Worm (Caenorhabditis elegans) whole organism, young adult: ENCODE data around the gene ZK380.2.
A peak's percentile ranks its signal among the peaks of the same experiment; 100 is the strongest.
"Not testable (repeated sequence)": the region's sequence is repeated elsewhere in the genome, so short reads cannot be mapped to it uniquely, and the experiment has no call there.

ENCODE experiments used
- B0261.1 ChIP-seq: sonication (generic microtip); optimal IDR thresholded peaks from 2 replicates; lab custom pipeline; 2016; ENCODE audit warnings: mild to moderate bottlenecking, missing genetic modification characterization, moderate library complexity, missing compliant biosample characterization
- D2030.7 ChIP-seq: fragments of 200-800 bp; sonication (Bioruptor generic); IDR thresholded peaks from 2 replicates; pipeline ENCODE4 v1.3.6; 2022; ENCODE audit warnings: missing genetic modification reagents, missing genetic modification characterization, missing compliant biosample characterization
- F57C9.4 ChIP-seq: sonication (generic microtip); optimal IDR thresholded peaks from 2 replicates; lab custom pipeline; 2017; ENCODE audit warnings: mild to moderate bottlenecking, missing genetic modification characterization, missing compliant biosample characterization
- K11D2.4 ChIP-seq: fragments of 200-800 bp; sonication (Bioruptor generic); IDR thresholded peaks from 2 replicates; pipeline ENCODE4 v1.3.6; 2022; ENCODE audit warnings: missing genetic modification reagents, missing genetic modification characterization, missing compliant biosample characterization
- Y95B8A.8 ChIP-seq: fragments of 200-800 bp; sonication (Bioruptor generic); IDR thresholded peaks from 2 replicates; pipeline ENCODE4 v1.3.6; 2022; ENCODE audit warnings: missing genetic modification reagents, missing genetic modification characterization, missing compliant biosample characterization
- ZK185.1 ChIP-seq: sonication (generic microtip); optimal IDR thresholded peaks from 2 replicates; lab custom pipeline; 2016; ENCODE audit warnings: mild to moderate bottlenecking, missing genetic modification characterization, missing compliant biosample characterization; ENCODE audit not compliant: poor library complexity, severe bottlenecking
- attf-3 ChIP-seq: fragments of 200-800 bp; sonication (Bioruptor generic); conservative IDR thresholded peaks from 2 replicates; pipeline ENCODE4 v1.3.6; 2022; ENCODE audit warnings: missing genetic modification reagents, missing genetic modification characterization, missing compliant biosample characterization
- attf-5 ChIP-seq: fragments of 200-800 bp; sonication (Bioruptor generic); optimal IDR thresholded peaks from 2 replicates; lab custom pipeline; 2018; ENCODE audit warnings: mild to moderate bottlenecking, missing genetic modification characterization, missing compliant biosample characterization
- ceh-27 ChIP-seq: fragments of 200-800 bp; sonication (Bioruptor generic); optimal IDR thresholded peaks from 2 replicates; lab custom pipeline; 2018; ENCODE audit warnings: mild to moderate bottlenecking, missing genetic modification characterization, moderate library complexity, missing compliant biosample characterization
- ceh-58 ChIP-seq: fragments of 200-800 bp; sonication (Bioruptor generic); IDR thresholded peaks from 2 replicates; pipeline ENCODE4 v1.3.6; 2022; ENCODE audit warnings: missing genetic modification characterization, missing compliant biosample characterization
- ceh-91 ChIP-seq: fragments of 200-800 bp; sonication (Bioruptor generic); IDR thresholded peaks from 2 replicates; pipeline ENCODE4 v1.3.6; 2022; ENCODE audit warnings: missing genetic modification reagents, missing genetic modification characterization, missing compliant biosample characterization
- die-1 ChIP-seq: sonication (generic microtip); optimal IDR thresholded peaks from 2 replicates; lab custom pipeline; 2016; ENCODE audit warnings: missing genotype, mild to moderate bottlenecking, missing genetic modification characterization, missing compliant biosample characterization
- dox-1 ChIP-seq: fragments of 200-800 bp; sonication (Bioruptor generic); IDR thresholded peaks from 2 replicates; pipeline ENCODE4 v1.3.6; 2022; ENCODE audit warnings: missing genetic modification reagents, missing genetic modification characterization, missing compliant biosample characterization
- dpl-1 ChIP-seq: fragments of 150-350 bp; optimal IDR thresholded peaks from 2 replicates; lab custom pipeline; 2014; ENCODE audit warnings: missing biosample characterization, missing genetic modification reagents, missing genetic modification characterization
- egl-18 ChIP-seq: fragments of 200-800 bp; sonication (Bioruptor generic); IDR thresholded peaks from 2 replicates; pipeline ENCODE4 v1.3.6; 2022; ENCODE audit warnings: missing genetic modification reagents, missing genetic modification characterization, missing compliant biosample characterization
- ekl-4 ChIP-seq: fragments of 200-800 bp; sonication (Bioruptor generic); IDR thresholded peaks from 2 replicates; pipeline ENCODE4 v1.3.6; 2022; ENCODE audit warnings: missing genetic modification reagents, missing genetic modification characterization, missing compliant biosample characterization
- him-1 ChIP-seq: sonication (generic microtip); optimal IDR thresholded peaks from 2 replicates; lab custom pipeline; 2016; ENCODE audit warnings: missing genotype, missing genetic modification reagents, missing genetic modification characterization, missing compliant biosample characterization
- hrde-1 ChIP-seq: sonication (generic microtip); optimal IDR thresholded peaks from 2 replicates; lab custom pipeline; 2016; ENCODE audit warnings: missing genetic modification characterization, mild to moderate bottlenecking, missing compliant biosample characterization, moderate library complexity, missing genotype, missing genetic modification reagents, borderline replicate concordance
- hsf-1 ChIP-seq: fragments of 200-800 bp; sonication (Bioruptor generic); IDR thresholded peaks from 2 replicates; pipeline ENCODE4 v1.3.6; 2022; ENCODE audit warnings: missing genetic modification reagents, missing genetic modification characterization, missing compliant biosample characterization
- let-607 ChIP-seq, 2 experiments: fragments of 200-800 bp in 1 of 2; sonication (Bioruptor generic) in 1 of 2; sonication (generic microtip) in 1 of 2; optimal IDR thresholded peaks; 2 replicates each; lab custom pipeline; 2016 to 2018; ENCODE audit warnings: mild to moderate bottlenecking in 2 of 2, missing compliant biosample characterization in 2 of 2, missing genetic modification characterization in 2 of 2, moderate library complexity in 2 of 2, missing genotype in 1 of 2
- lin-26 ChIP-seq: fragments of 200-800 bp; sonication (Bioruptor generic); IDR thresholded peaks from 2 replicates; pipeline ENCODE4 v1.3.6; 2022; ENCODE audit warnings: missing genetic modification reagents, missing genetic modification characterization, missing compliant biosample characterization
- lin-54 ChIP-seq: fragments of 200-800 bp; sonication (Bioruptor generic); optimal IDR thresholded peaks from 2 replicates; lab custom pipeline; 2018; ENCODE audit warnings: mild to moderate bottlenecking, missing genetic modification characterization, missing compliant biosample characterization
- madf-10 ChIP-seq: sonication (generic microtip); optimal IDR thresholded peaks from 2 replicates; lab custom pipeline; 2016; ENCODE audit warnings: mild to moderate bottlenecking, missing genetic modification characterization, missing compliant biosample characterization
- mel-28 ChIP-seq: sonication (generic microtip); optimal IDR thresholded peaks from 2 replicates; lab custom pipeline; 2016; ENCODE audit warnings: borderline replicate concordance, mild to moderate bottlenecking, missing genetic modification characterization, missing compliant biosample characterization
- mxl-1 ChIP-seq: sonication (generic microtip); optimal IDR thresholded peaks from 2 replicates; lab custom pipeline; 2016; ENCODE audit warnings: missing genetic modification characterization, missing compliant biosample characterization
- nfya-1 ChIP-seq: sonication (generic microtip); optimal IDR thresholded peaks from 2 replicates; lab custom pipeline; 2017; ENCODE audit warnings: antibody characterized with exemption, missing compliant biosample characterization, missing genetic modification characterization, borderline replicate concordance; ENCODE audit not compliant: insufficient read depth
- nfya-2 ChIP-seq: fragments of 200-800 bp; sonication (Bioruptor generic); IDR thresholded peaks from 2 replicates; pipeline ENCODE4 v1.3.6; 2022; ENCODE audit warnings: missing genetic modification reagents, missing genetic modification characterization, missing compliant biosample characterization
- nfyb-1 ChIP-seq: fragments of 200-800 bp; sonication (Bioruptor generic); IDR thresholded peaks from 2 replicates; pipeline ENCODE4 v1.3.6; 2022; ENCODE audit warnings: missing genetic modification reagents, missing genetic modification characterization, missing compliant biosample characterization
- nhr-179 ChIP-seq: sonication (generic microtip); optimal IDR thresholded peaks from 2 replicates; lab custom pipeline; 2016; ENCODE audit warnings: mild to moderate bottlenecking, missing genetic modification characterization, missing compliant biosample characterization
- pbrm-1 ChIP-seq: fragments of 200-800 bp; sonication (Bioruptor generic); IDR thresholded peaks from 2 replicates; pipeline ENCODE4 v1.3.6; 2022; ENCODE audit warnings: missing genetic modification reagents, missing genetic modification characterization, missing compliant biosample characterization
- pha-4 ChIP-seq: fragments of 150-350 bp; sonication (generic microtip); optimal IDR thresholded peaks from 2 replicates; lab custom pipeline; 2014; ENCODE audit warnings: missing biosample characterization, missing genetic modification reagents, missing genetic modification characterization
- rcor-1 ChIP-seq: fragments of 200-800 bp; sonication (Bioruptor generic); IDR thresholded peaks from 2 replicates; pipeline ENCODE4 v1.3.6; 2022; ENCODE audit warnings: missing genetic modification reagents, missing genetic modification characterization, missing compliant biosample characterization
- rpc-1 ChIP-seq, 2 experiments: fragments of 150-350 bp in 1 of 2; sonication (generic microtip) in 1 of 2; optimal IDR thresholded peaks; 2 replicates each; lab custom pipeline; 2014 to 2018; ENCODE audit warnings: missing biosample characterization in 1 of 2, missing genetic modification characterization in 1 of 2, missing genetic modification reagents in 1 of 2, missing genotype in 1 of 2
- snpc-1.1 ChIP-seq: sonication (generic microtip); optimal IDR thresholded peaks from 2 replicates; lab custom pipeline; 2017; ENCODE audit warnings: missing genetic modification characterization, mild to moderate bottlenecking, missing compliant biosample characterization, antibody characterized with exemption, moderate library complexity, missing genotype, missing genetic modification reagents; ENCODE audit not compliant: insufficient read depth
- snpc-1.3 ChIP-seq: sonication (generic microtip); optimal IDR thresholded peaks from 2 replicates; lab custom pipeline; 2017; ENCODE audit warnings: missing genetic modification characterization, mild to moderate bottlenecking, missing compliant biosample characterization, antibody characterized with exemption, moderate library complexity, missing genotype, missing genetic modification reagents; ENCODE audit not compliant: insufficient read depth
- snpc-4 ChIP-seq, 5 experiments: fragments of 150-350 bp in 1 of 5; sonication (generic microtip) in 4 of 5; optimal IDR thresholded peaks; 2 replicates each; lab custom pipeline; 2014 to 2018; ENCODE audit warnings: missing genetic modification characterization in 5 of 5, missing biosample characterization in 3 of 5, antibody characterized with exemption in 2 of 5, mild to moderate bottlenecking in 2 of 5, missing compliant biosample characterization in 2 of 5, missing genotype in 2 of 5, moderate library complexity in 2 of 5, missing genetic modification reagents in 1 of 5
- sptf-2 ChIP-seq: fragments of 200-800 bp; sonication (Bioruptor generic); optimal IDR thresholded peaks from 2 replicates; lab custom pipeline; 2018; ENCODE audit warnings: mild to moderate bottlenecking, missing genetic modification characterization, missing compliant biosample characterization
- tbp1 ChIP-seq: fragments of 200-800 bp; sonication (Bioruptor generic); optimal IDR thresholded peaks from 2 replicates; lab custom pipeline; 2018; ENCODE audit warnings: mild to moderate bottlenecking, missing genetic modification characterization, missing compliant biosample characterization
- unc-130 ChIP-seq: sonication (generic microtip); optimal IDR thresholded peaks from 2 replicates; lab custom pipeline; 2016; ENCODE audit warnings: missing genetic modification reagents, missing genetic modification characterization, missing compliant biosample characterization
- zfh-2 ChIP-seq: fragments of 200-800 bp; sonication (Bioruptor generic); conservative IDR thresholded peaks from 2 replicates; pipeline ENCODE4 v1.3.6; 2022; ENCODE audit warnings: missing genetic modification reagents, missing genetic modification characterization, missing compliant biosample characterization
- ztf-18 ChIP-seq: sonication (generic microtip); optimal IDR thresholded peaks from 2 replicates; lab custom pipeline; 2016; ENCODE audit warnings: missing genotype, mild to moderate bottlenecking, missing genetic modification characterization, missing compliant biosample characterization
- ztf-22 ChIP-seq: fragments of 200-800 bp; sonication (Bioruptor generic); optimal IDR thresholded peaks from 2 replicates; lab custom pipeline; 2018; ENCODE audit warnings: mild to moderate bottlenecking, missing genetic modification characterization, moderate library complexity, missing compliant biosample characterization
- ztf-25 ChIP-seq: fragments of 200-800 bp; sonication (Bioruptor generic); IDR thresholded peaks from 2 replicates; pipeline ENCODE4 v1.3.6; 2022; ENCODE audit warnings: missing genetic modification reagents, missing genetic modification characterization, missing compliant biosample characterization

Gene ZK380.2

DNA sequence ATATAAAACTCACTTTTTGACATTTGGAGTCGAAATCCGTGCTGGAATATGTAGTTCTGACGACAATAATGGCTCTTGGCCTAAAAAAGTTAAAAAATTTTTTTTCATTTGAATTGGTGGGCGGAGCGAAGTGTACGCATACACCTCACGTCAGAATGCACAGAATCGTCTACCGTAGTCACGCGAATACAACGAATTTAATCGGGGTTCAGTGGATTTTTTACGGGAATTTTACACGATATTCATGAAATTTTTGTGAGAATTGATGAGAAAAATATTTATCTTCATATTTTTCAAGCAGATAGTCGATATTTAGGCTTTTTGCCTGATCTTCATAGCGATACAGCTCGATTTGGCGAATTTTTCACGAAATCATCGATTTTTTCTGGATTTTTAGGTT is 37.5 kb downstream of the ZK380.2 start, which contains the start of gene R09H3.3:
R09H3.3 (minus strand) TSS at position 101 of the 400 bp plus-strand sequence.
- no peak for TF ChIP-seq ceh-27 (GFP tag; lab: Kevin White, UChicago)
- TF ChIP-seq snpc-1.1 (tag; lab: Kevin White, UChicago): no peak
- TF ChIP-seq nhr-179 (tag; lab: Kevin White, UChicago): no peak
- TF ChIP-seq madf-10 (tag; lab: Kevin White, UChicago): no peak
- no peak for TF ChIP-seq mel-28 (tag; lab: Kevin White, UChicago)
- no peak for TF ChIP-seq rcor-1 (GFP tag; lab: Robert Waterston, UW)
- no peak for TF ChIP-seq ceh-58 (GFP tag; lab: Robert Waterston, UW)
- TF ChIP-seq pha-4 (tag; lab: Kevin White, UChicago): no peak
- TF ChIP-seq lin-54 (GFP tag; lab: Kevin White, UChicago): no peak
- TF ChIP-seq ekl-4 (GFP tag; lab: Robert Waterston, UW): no peak
- TF ChIP-seq K11D2.4: no peak
- no peak for TF ChIP-seq Y95B8A.8 (GFP tag; lab: Robert Waterston, UW)
- TF ChIP-seq sptf-2 (GFP tag; lab: Kevin White, UChicago): no peak
- no peak for TF ChIP-seq attf-5 (GFP tag; lab: Kevin White, UChicago)
- TF ChIP-seq unc-130: no peak
- TF ChIP-seq let-607 (tag; optimal IDR thresholded peaks at IDR 0.05; lab: Kevin White, UChicago): no peak
- no peak for TF ChIP-seq mxl-1 (tag; lab: Kevin White, UChicago)
- TF ChIP-seq F57C9.4 (tag; lab: Kevin White, UChicago): no peak
- TF ChIP-seq pbrm-1: no peak
- TF ChIP-seq hsf-1 (GFP tag; lab: Robert Waterston, UW): no peak

DNA sequence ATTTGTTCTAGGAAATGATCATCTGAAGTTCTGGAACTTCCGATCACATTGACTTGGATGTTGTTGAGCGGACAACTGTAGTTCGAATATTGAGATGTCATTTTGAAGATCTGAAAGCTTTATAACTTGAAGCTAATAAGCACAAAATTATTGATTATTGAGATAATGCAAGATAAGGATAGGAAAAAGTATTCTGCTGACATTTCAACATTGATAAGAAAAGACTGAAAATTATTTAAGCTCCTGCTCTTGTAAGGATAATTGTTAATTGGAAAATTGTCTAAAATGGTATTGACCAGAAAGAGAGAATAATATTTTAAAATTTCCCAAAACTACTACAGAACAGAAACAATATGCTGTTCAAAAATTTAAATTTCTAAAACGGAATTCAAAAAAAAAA is 42.8 kb downstream of the ZK380.2 start, which contains the start of gene tbx-31:
tbx-31 (minus strand) TSS at position 101 of the 400 bp plus-strand sequence.
- TF ChIP-seq ztf-18 (no peak), nfya-2 (GFP tag; lab: Robert Waterston, UW) (no peak), B0261.1 (no peak), ZK185.1 (tag; lab: Kevin White, UChicago) (no peak), ztf-22 (GFP tag; lab: Kevin White, UChicago) (no peak), nfya-1 (tag; lab: Kevin White, UChicago) (no peak), pbrm-1 (no peak), dpl-1 (no peak), hrde-1 (tag; lab: Kevin White, UChicago) (no peak), nfyb-1 (no peak), attf-3 (GFP tag; lab: Robert Waterston, UW) (no peak), lin-26 (no peak), zfh-2 (GFP tag; lab: Robert Waterston, UW) (no peak), snpc-1.1 (tag; lab: Kevin White, UChicago) (no peak)
- TF ChIP-seq, all 124 proteins: peak for 0

DNA sequence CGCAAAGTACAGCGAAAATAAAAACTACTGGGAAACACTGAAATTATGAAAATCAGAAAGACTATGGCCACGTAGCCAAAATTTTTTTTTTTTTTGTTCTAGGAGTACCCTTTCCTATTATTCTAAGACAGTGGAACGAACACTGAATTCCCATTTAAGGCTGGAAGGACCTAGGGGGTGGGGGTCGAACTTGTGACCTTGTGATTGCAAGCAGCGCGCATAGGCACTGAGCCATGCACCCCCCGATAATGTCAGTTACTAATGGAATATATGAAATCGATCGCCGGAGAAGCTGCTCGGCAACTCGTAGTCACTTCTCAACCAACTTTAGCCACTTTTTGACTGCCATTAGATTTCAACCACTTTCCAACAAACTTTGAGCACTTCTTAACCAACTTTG is 43.9 kb downstream of the ZK380.2 start:
- TF ChIP-seq him-1 (peak; percentile 70), egl-18 (GFP tag; lab: Robert Waterston, UW) (0 out of 2 replicates have a peak, but pooled peaks have one; percentile 49), B0261.1 (peak; percentile 56), lin-26 (peak; percentile 67; the same call in 1 of the 2 replicates), dox-1 (GFP tag; lab: Robert Waterston, UW) (peak; percentile 53), ztf-18 (peak; percentile 8), snpc-4 (GFP tag; optimal IDR thresholded peaks at IDR 0.05; lab: Kevin White, UChicago) (peak; percentile 15), rpc-1 (optimal IDR thresholded peaks at IDR 0.05; lab: Kevin White, UChicago) (peak; percentile 51), rpc-1 (tag; optimal IDR thresholded peaks at IDR 0.05; lab: Kevin White, UChicago) (peak; percentile 80), snpc-1.3 (tag; lab: Kevin White, UChicago) (peak; percentile 11), ztf-25 (GFP tag; lab: Robert Waterston, UW) (0 out of 2 replicates have a peak, but pooled peaks have one; percentile 49), D2030.7 (peak; percentile 76), ceh-91 (GFP tag; lab: Robert Waterston, UW) (0 out of 2 replicates have a peak, but pooled peaks have one; percentile 22), tbp1 (GFP tag; lab: Kevin White, UChicago) (peak; percentile 77), die-1 (tag; lab: Kevin White, UChicago) (peak; percentile 45)
- TF ChIP-seq snpc-4 (tag; optimal IDR thresholded peaks at IDR 0.05; lab: Kevin White, UChicago): not testable (repeated sequence)
